Fruit fly (Drosophila melanogaster): ENCODE data around the gene Bulli.

dm6 chr3L:6453482-6453881 is 35.0 kb upstream of the Bulli start:
- TF ChIP-seq CG13287 (GFP tag; IDR thresholded peaks at IDR 0.05; ENCODE audit: partially characterized antibody) (no peak), CG6175 (GFP tag; IDR thresholded peaks at IDR 0.05) (no peak), slbo (GFP tag; IDR thresholded peaks at IDR 0.05) (no peak), CG3726 (GFP tag; IDR thresholded peaks at IDR 0.05) (no peak), Hand (GFP tag; optimal IDR thresholded peaks at IDR 0.05) (no peak), Antp (GFP tag; optimal IDR thresholded peaks at IDR 0.05) (no peak), caup (GFP tag; optimal IDR thresholded peaks at IDR 0.05; ENCODE audit: severe bottlenecking) (no peak)

Data from whole organism, embryonic.